Fruit fly (Drosophila melanogaster): Measurements from ENCODE around the gene CG11417.
A peak's percentile ranks its signal among the peaks of the same experiment; 100 is the strongest.

CG11417 gene

DNA sequence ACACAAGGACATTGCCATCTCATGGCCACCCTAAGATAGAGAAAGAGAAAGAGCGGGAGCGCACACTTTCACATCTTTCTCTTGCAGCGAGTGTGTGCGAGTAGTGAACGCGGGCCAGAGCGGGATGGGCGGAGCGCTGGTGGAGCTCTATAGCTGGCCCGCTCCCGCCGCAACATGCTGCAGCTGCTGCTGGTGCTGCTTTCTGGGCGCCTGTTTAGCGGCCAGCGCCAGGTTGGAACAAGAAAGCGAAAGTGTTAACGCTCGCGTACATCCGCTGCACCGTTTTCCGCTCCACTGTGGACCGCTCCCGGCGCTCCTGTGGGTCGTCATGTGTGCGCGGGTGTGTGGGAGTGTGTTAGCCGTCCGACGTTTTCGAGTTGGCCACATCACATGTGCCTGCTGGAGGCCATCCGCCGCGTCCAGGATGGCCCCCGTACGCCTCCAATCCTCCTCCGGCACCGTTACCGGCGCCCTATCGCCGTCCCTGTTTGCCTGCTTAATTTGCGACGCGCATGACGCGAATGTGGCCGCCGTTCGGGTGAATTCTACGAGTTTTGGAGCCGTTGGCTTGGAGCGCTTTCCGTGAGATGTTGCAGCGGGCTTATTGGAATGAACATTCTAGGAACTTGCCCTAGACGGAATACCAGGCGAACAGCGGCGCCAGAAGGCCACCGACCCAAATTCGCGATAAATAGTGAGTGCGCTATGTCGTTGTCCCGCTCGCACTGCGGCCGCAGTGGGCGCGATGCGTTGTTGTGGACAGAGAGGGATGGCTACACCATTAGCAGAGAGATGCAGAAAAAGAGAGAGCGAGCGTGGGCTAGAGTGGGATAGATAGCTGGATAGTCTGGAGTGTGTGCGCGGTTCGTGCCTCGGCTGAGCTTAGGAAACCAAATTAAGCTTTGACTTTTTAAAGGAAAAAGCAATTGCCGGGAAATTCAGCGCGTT, 45.5 kb downstream of the CG11417 start (continued):
- TF ChIP-seq Neu2 (GFP tag; optimal IDR thresholded peaks at IDR 0.05; ENCODE audit: borderline replicate concordance) (no peak), CG7963 (GFP tag; IDR thresholded peaks at IDR 0.05; ENCODE audit: partially characterized antibody) (0 out of 3 replicates have a peak, but pooled peaks have one; percentile 24), CG8924 (tag; optimal IDR thresholded peaks at IDR 0.05) (peak; percentile 3), exex (tag; optimal IDR thresholded peaks at IDR 0.05) (no peak), CG17829 (tag; optimal IDR thresholded peaks at IDR 0.05) (peak; percentile 36), Bdp1 (GFP tag; optimal IDR thresholded peaks at IDR 0.05) (peak; percentile 3), CG8281 (tag; optimal IDR thresholded peaks at IDR 0.05) (no peak), Ets65A (GFP tag) (peak; percentile 85), Kr (GFP tag; optimal IDR thresholded peaks at IDR 0.05) (peak; percentile 90), CG11456 (GFP tag; IDR thresholded peaks at IDR 0.05) (no peak), Sox100B (GFP tag; optimal IDR thresholded peaks at IDR 0.05) (peak; percentile 1), Scr (GFP tag; IDR thresholded peaks at IDR 0.05; ENCODE audit: partially characterized antibody) (peak; percentile 29; the same call in 1 of the 2 replicates), rib (GFP tag; IDR thresholded peaks at IDR 0.05) (peak; percentile 50; the same call in 1 of the 2 replicates), pum (GFP tag; optimal IDR thresholded peaks at IDR 0.05) (no peak), CG7556 (GFP tag; optimal IDR thresholded peaks at IDR 0.05) (no peak), mam (GFP tag; optimal IDR thresholded peaks at IDR 0.05) (no peak), CG33557 (GFP tag; optimal IDR thresholded peaks at IDR 0.05) (peak; percentile 47), Atf6 (GFP tag; IDR thresholded peaks at IDR 0.05) (no peak), repo (GFP tag; optimal IDR thresholded peaks at IDR 0.05) (no peak), H15 (GFP tag; IDR thresholded peaks at IDR 0.05) (no peak), Sry-δ (GFP tag; optimal IDR thresholded peaks at IDR 0.05) (no peak), gro (GFP tag; optimal IDR thresholded peaks at IDR 0.05) (no peak), Abd-B (GFP tag; optimal IDR thresholded peaks at IDR 0.05) (no peak), CG12219 (GFP tag; optimal IDR thresholded peaks at IDR 0.05) (no peak), zen2 (GFP tag; IDR thresholded peaks at IDR 0.05; ENCODE audit: partially characterized antibody) (no peak), row (GFP tag; IDR thresholded peaks at IDR 0.05) (peak; percentile 15; the same call in 1 of the 3 replicates), bab2 (GFP tag; optimal IDR thresholded peaks at IDR 0.05) (no peak), CG2120 (GFP tag; optimal IDR thresholded peaks at IDR 0.05) (no peak), CG30403 (GFP tag; optimal IDR thresholded peaks at IDR 0.05) (no peak), pros (GFP tag; optimal IDR thresholded peaks at IDR 0.05) (peak; percentile 76), CG4730 (GFP tag; IDR thresholded peaks at IDR 0.05) (no peak), zfh2 (GFP tag; optimal IDR thresholded peaks at IDR 0.05) (no peak), CG15479 (GFP tag; optimal IDR thresholded peaks at IDR 0.05) (no peak), CG11723 (GFP tag; optimal IDR thresholded peaks at IDR 0.05) (peak; percentile 27), CG6689 (GFP tag; IDR thresholded peaks at IDR 0.05) (no peak; the same call in 1 of the 2 replicates), org-1 (GFP tag; optimal IDR thresholded peaks at IDR 0.05) (no peak), grn (GFP tag; optimal IDR thresholded peaks at IDR 0.05) (no peak), bcd (GFP tag; optimal IDR thresholded peaks at IDR 0.05) (no peak), CG11504 (tag; optimal IDR thresholded peaks at IDR 0.05) (peak; percentile 60), sob (GFP tag; IDR thresholded peaks at IDR 0.05) (no peak), Xrp1 (GFP tag; IDR thresholded peaks at IDR 0.05) (no peak), sc (optimal IDR thresholded peaks at IDR 0.05) (no peak), sc (GFP tag; optimal IDR thresholded peaks at IDR 0.05) (no peak), CG10565 (GFP tag; optimal IDR thresholded peaks at IDR 0.05) (no peak), ftz-f1 (GFP tag; optimal IDR thresholded peaks at IDR 0.05) (peak; percentile 76), prd (optimal IDR thresholded peaks at IDR 0.05) (no peak), prd (GFP tag; IDR thresholded peaks at IDR 0.05) (no peak), D (optimal IDR thresholded peaks at IDR 0.05) (no peak), D (GFP tag; optimal IDR thresholded peaks at IDR 0.05) (no peak), CG4854 (GFP tag; optimal IDR thresholded peaks at IDR 0.05) (no peak)
